Worm (Caenorhabditis elegans) whole organism, late embryonic: ENCODE data around the gene C45E5.1.

Experiments
- dve-1 ChIP-seq: sonication (generic microtip); optimal IDR thresholded peaks from 2 replicates; lab custom pipeline; 2017; ENCODE audit warnings: antibody characterized with exemption, mild to moderate bottlenecking, missing genetic modification characterization, missing compliant biosample characterization
- elt-4 ChIP-seq: sonication (generic microtip); optimal IDR thresholded peaks from 2 replicates; lab custom pipeline; 2016; ENCODE audit warnings: missing genetic modification characterization, missing compliant biosample characterization
- pag-3 ChIP-seq: sonication (generic microtip); optimal IDR thresholded peaks from 2 replicates; lab custom pipeline; 2016; ENCODE audit warnings: missing compliant biosample characterization, missing genetic modification characterization, borderline replicate concordance
- pha-4 ChIP-seq: fragments of 150-350 bp; optimal IDR thresholded peaks from 2 replicates; lab custom pipeline; 2018; ENCODE audit warnings: missing biosample characterization, missing genetic modification reagents, missing genetic modification characterization
- syd-9 ChIP-seq: sonication (generic microtip); optimal IDR thresholded peaks from 2 replicates; lab custom pipeline; 2016; ENCODE audit warnings: mild to moderate bottlenecking, missing genetic modification characterization, moderate library complexity, missing compliant biosample characterization
- unc-3 ChIP-seq, 2 experiments: fragments of 200-800 bp in 1 of 2; sonication (Bioruptor generic) in 1 of 2; sonication (generic microtip) in 1 of 2; conservative IDR thresholded peaks in 1 of 2; optimal IDR thresholded peaks in 1 of 2; 2 replicates each; pipeline versions ENCODE4 v1.3.6 to Lab custom; 2016 to 2022; ENCODE audit warnings: missing compliant biosample characterization in 2 of 2, missing genetic modification characterization in 2 of 2, missing genetic modification reagents in 1 of 2

- TF ChIP-seq pha-4 (tag; lab: Kevin White, UChicago) (no peak), elt-4 (tag; lab: Kevin White, UChicago) (no peak), dve-1 (tag; lab: Kevin White, UChicago) (no peak), pag-3 (tag; lab: Kevin White, UChicago) (no peak), syd-9 (tag; lab: Kevin White, UChicago) (no peak), unc-3 (GFP tag; conservative IDR thresholded peaks at IDR 0.05; lab: Robert Waterston, UW) (no peak), unc-3 (tag; optimal IDR thresholded peaks at IDR 0.05; lab: Kevin White, UChicago) (no peak)
Measured at ce11 chrIV:5778342-5778741, 34.1 kb downstream of the C45E5.1 start.
